Worm (Caenorhabditis elegans): ENCODE measurements around the gene C02F5.12.

- no peak for TF ChIP-seq nhr-111 (GFP tag; optimal IDR thresholded peaks at IDR 0.05)
- TF ChIP-seq unc-39 (tag; optimal IDR thresholded peaks at IDR 0.05), result no peak
- TF ChIP-seq attf-4 (tag; optimal IDR thresholded peaks at IDR 0.05), result no peak
- no peak for TF ChIP-seq aly-2 (tag; optimal IDR thresholded peaks at IDR 0.05)
- TF ChIP-seq F49E8.2 (tag; optimal IDR thresholded peaks at IDR 0.05; ENCODE audit: borderline replicate concordance), result no peak
- TF ChIP-seq lin-39 (tag; optimal IDR thresholded peaks at IDR 0.05), result no peak
- no peak for TF ChIP-seq ZK546.5 (tag; optimal IDR thresholded peaks at IDR 0.05)
- TF ChIP-seq skn-1 (tag; optimal IDR thresholded peaks at IDR 0.05), result no peak
- no peak for TF ChIP-seq nhr-11 (tag; optimal IDR thresholded peaks at IDR 0.05)
- TF ChIP-seq nhr-6 (tag; optimal IDR thresholded peaks at IDR 0.05), result no peak
- TF ChIP-seq nhr-76 (tag; optimal IDR thresholded peaks at IDR 0.05), result no peak
- no peak for TF ChIP-seq zag-1 (tag; optimal IDR thresholded peaks at IDR 0.05)
- TF ChIP-seq nhr-48 (tag; optimal IDR thresholded peaks at IDR 0.05), result no peak
- TF ChIP-seq pqm-1 (tag; optimal IDR thresholded peaks at IDR 0.05), result no peak
Observed at ce11 chrIII:8220081-8220480, 22.7 kb downstream of the C02F5.12 start.

Measured in whole organism, L4 larva.